Worm (Caenorhabditis elegans): ENCODE results near the gene F37A4.2.

DNA sequence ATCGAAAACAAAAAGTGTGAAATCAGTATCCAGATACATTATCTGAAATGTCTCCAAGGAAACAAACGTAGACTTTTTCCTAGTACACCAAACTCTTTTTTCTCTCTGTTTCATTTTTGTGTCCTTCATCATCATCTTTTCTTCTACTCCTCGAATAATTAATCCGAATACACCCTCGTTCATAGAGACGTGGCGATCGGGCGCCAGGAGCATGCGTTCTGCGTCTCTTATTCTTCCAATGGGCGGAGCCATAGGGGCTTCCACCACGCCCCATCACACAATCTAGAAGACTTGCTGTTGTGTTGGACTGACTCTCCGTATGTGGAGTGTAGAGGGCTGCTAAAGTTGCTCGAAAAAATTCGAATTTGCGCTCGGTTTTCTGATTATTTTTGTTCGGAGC is 46.8 kb upstream of the F37A4.2 start, which contains the start of gene rbf-1:
- TF ChIP-seq nhr-10 (tag; optimal IDR thresholded peaks at IDR 0.05) (no peak), F37D6.2 (tag; optimal IDR thresholded peaks at IDR 0.05) (no peak), daf-12 (tag; optimal IDR thresholded peaks at IDR 0.05) (no peak), lir-3 (tag; optimal IDR thresholded peaks at IDR 0.05) (no peak), nhr-41 (GFP tag; IDR thresholded peaks at IDR 0.05) (no peak), skn-1 (tag; optimal IDR thresholded peaks at IDR 0.05) (no peak), nhr-76 (tag; optimal IDR thresholded peaks at IDR 0.05) (no peak)

Measured in whole organism, L4 larva.